Worm (Caenorhabditis elegans) whole organism, L4 larva: ENCODE results near the gene F38B6.2.
A peak's percentile ranks its signal among the peaks of the same experiment; 100 is the strongest.

ENCODE experiments used
- F26F4.8 ChIP-seq: fragments of 200-800 bp; sonication (Bioruptor generic); conservative IDR thresholded peaks from 2 replicates; pipeline ENCODE4 v1.3.6; 2022; ENCODE audit warnings: missing genetic modification characterization, missing compliant biosample characterization
- R02D3.7 ChIP-seq: fragments of 150-350 bp; sonication (generic microtip); optimal IDR thresholded peaks from 3 replicates; lab custom pipeline; 2014; ENCODE audit warnings: missing biosample characterization, missing genetic modification characterization
- Y48G9A.11 ChIP-seq: fragments of 200-800 bp; sonication (Bioruptor generic); IDR thresholded peaks from 2 replicates; pipeline ENCODE4 v1.3.6; 2022; ENCODE audit warnings: missing genetic modification reagents, missing genetic modification characterization, missing compliant biosample characterization
- Y75B8A.6 ChIP-seq: fragments of 200-800 bp; sonication (Bioruptor generic); IDR thresholded peaks from 2 replicates; pipeline ENCODE4 v1.3.6; 2022; ENCODE audit warnings: missing genetic modification reagents, missing genetic modification characterization, missing compliant biosample characterization
- aha-1 ChIP-seq: fragments of 150-350 bp; peaks from one replicate; lab custom pipeline; 2014; ENCODE audit warnings: missing biosample characterization, missing genetic modification characterization
- ceh-20 ChIP-seq: fragments of 200-800 bp; sonication (Bioruptor generic); IDR thresholded peaks from 2 replicates; pipeline ENCODE4 v1.3.6; 2022; ENCODE audit warnings: missing genetic modification reagents, missing genetic modification characterization, missing compliant biosample characterization
- ceh-28 ChIP-seq: fragments of 150-350 bp; optimal IDR thresholded peaks from 2 replicates; lab custom pipeline; 2014; ENCODE audit warnings: missing biosample characterization, missing genetic modification reagents, missing genetic modification characterization
- ceh-32 ChIP-seq: sonication (generic microtip); optimal IDR thresholded peaks from 2 replicates; lab custom pipeline; 2016; ENCODE audit warnings: mild to moderate bottlenecking, missing genetic modification characterization, missing compliant biosample characterization; ENCODE audit not compliant: poor library complexity
- ceh-82 ChIP-seq: sonication (generic microtip); optimal IDR thresholded peaks from 2 replicates; lab custom pipeline; 2017; ENCODE audit warnings: missing biosample characterization, missing genetic modification characterization
- daf-16 ChIP-seq, 3 experiments: sonication (generic microtip); optimal IDR thresholded peaks; 2 replicates each; lab custom pipeline; 2016 to 2017; ENCODE audit warnings: missing genetic modification characterization in 3 of 3, missing genetic modification reagents in 3 of 3, mild to moderate bottlenecking in 2 of 3, missing compliant biosample characterization in 2 of 3, missing biosample characterization in 1 of 3, moderate library complexity in 1 of 3
- dmd-6 ChIP-seq: fragments of 200-800 bp; sonication (Bioruptor generic); IDR thresholded peaks from 2 replicates; pipeline ENCODE4 v1.3.6; 2022; ENCODE audit warnings: missing genetic modification reagents, missing genetic modification characterization, missing compliant biosample characterization
- dmd-9 ChIP-seq: fragments of 200-800 bp; sonication (Bioruptor generic); IDR thresholded peaks from 2 replicates; pipeline ENCODE4 v1.3.6; 2022; ENCODE audit warnings: missing genetic modification reagents, missing genetic modification characterization, missing compliant biosample characterization
- dpl-1 ChIP-seq: fragments of 150-350 bp; optimal IDR thresholded peaks from 2 replicates; lab custom pipeline; 2014; ENCODE audit warnings: missing biosample characterization, missing genetic modification reagents, missing genetic modification characterization
- duxl-1 ChIP-seq: sonication (generic microtip); optimal IDR thresholded peaks from 2 replicates; lab custom pipeline; 2016; ENCODE audit warnings: mild to moderate bottlenecking, missing genetic modification characterization, moderate library complexity, missing compliant biosample characterization; ENCODE audit not compliant: poor library complexity
- dve-1 ChIP-seq: sonication (generic microtip); optimal IDR thresholded peaks from 2 replicates; lab custom pipeline; 2017; ENCODE audit warnings: antibody characterized with exemption, mild to moderate bottlenecking, missing genetic modification characterization, missing compliant biosample characterization; ENCODE audit not compliant: insufficient read depth
- hlh-11 ChIP-seq: fragments of 200-800 bp; sonication (Bioruptor generic); optimal IDR thresholded peaks from 2 replicates; lab custom pipeline; 2018; ENCODE audit warnings: mild to moderate bottlenecking, missing genetic modification characterization, missing compliant biosample characterization
- hlh-30 ChIP-seq: sonication (generic microtip); optimal IDR thresholded peaks from 2 replicates; lab custom pipeline; 2017; ENCODE audit warnings: antibody characterized with exemption, mild to moderate bottlenecking, missing genetic modification characterization, missing compliant biosample characterization; ENCODE audit not compliant: insufficient read depth
- jun-1 ChIP-seq: fragments of 150-350 bp; optimal IDR thresholded peaks from 2 replicates; lab custom pipeline; 2014; ENCODE audit warnings: missing biosample characterization, missing genetic modification reagents, missing genetic modification characterization
- lim-7 ChIP-seq: fragments of 200-800 bp; sonication (Bioruptor generic); IDR thresholded peaks from 2 replicates; pipeline ENCODE4 v1.3.6; 2022; ENCODE audit warnings: missing genetic modification characterization, missing compliant biosample characterization
- lsy-2 ChIP-seq, 2 experiments: fragments of 150-350 bp in 1 of 2; sonication (generic microtip) in 1 of 2; optimal IDR thresholded peaks; 2 replicates each; lab custom pipeline; 2014 to 2017; ENCODE audit warnings: missing biosample characterization in 2 of 2, missing genetic modification characterization in 2 of 2
- madf-9 ChIP-seq: fragments of 200-800 bp; sonication (Bioruptor generic); conservative IDR thresholded peaks from 2 replicates; pipeline ENCODE4 v1.3.6; 2022; ENCODE audit warnings: missing genetic modification reagents, missing genetic modification characterization, missing compliant biosample characterization
- mdl-1 ChIP-seq, 2 experiments: fragments of 150-350 bp in 1 of 2; sonication (generic microtip) in 1 of 2; optimal IDR thresholded peaks; 2 replicates each; lab custom pipeline; 2014 to 2017; ENCODE audit warnings: missing biosample characterization in 2 of 2, missing genetic modification characterization in 2 of 2
- mdt-29 ChIP-seq: fragments of 200-800 bp; sonication (Bioruptor generic); IDR thresholded peaks from 2 replicates; pipeline ENCODE4 v1.3.6; 2022; ENCODE audit warnings: missing genetic modification reagents, missing genetic modification characterization, missing compliant biosample characterization
- mep-1 ChIP-seq: fragments of 150-350 bp; sonication (generic microtip); optimal IDR thresholded peaks from 3 replicates; lab custom pipeline; 2014; ENCODE audit warnings: missing biosample characterization, missing genetic modification characterization
- mes-2 ChIP-seq: sonication (generic microtip); optimal IDR thresholded peaks from 2 replicates; lab custom pipeline; 2016; ENCODE audit warnings: missing genotype, mild to moderate bottlenecking, missing genetic modification characterization, missing compliant biosample characterization; ENCODE audit not compliant: poor library complexity, severe bottlenecking
- mxl-2 ChIP-seq: fragments of 200-800 bp; sonication (Bioruptor generic); conservative IDR thresholded peaks from 2 replicates; pipeline ENCODE4 v1.3.6; 2022; ENCODE audit warnings: missing genetic modification reagents, missing genetic modification characterization, missing compliant biosample characterization
- mxl-3 ChIP-seq: fragments of 200-800 bp; sonication (Bioruptor generic); optimal IDR thresholded peaks from 2 replicates; lab custom pipeline; 2018; ENCODE audit warnings: mild to moderate bottlenecking, missing genetic modification characterization, missing compliant biosample characterization
- nhr-10 ChIP-seq: fragments of 150-350 bp; optimal IDR thresholded peaks from 2 replicates; lab custom pipeline; 2014; ENCODE audit warnings: missing biosample characterization, missing genetic modification characterization
- nhr-11 ChIP-seq: fragments of 150-350 bp; optimal IDR thresholded peaks from 2 replicates; lab custom pipeline; 2014; ENCODE audit warnings: missing biosample characterization, missing genetic modification characterization
- nhr-25 ChIP-seq: sonication (generic microtip); optimal IDR thresholded peaks from 2 replicates; lab custom pipeline; 2017; ENCODE audit warnings: missing genetic modification characterization, mild to moderate bottlenecking, missing compliant biosample characterization, antibody characterized with exemption, moderate library complexity, borderline replicate concordance; ENCODE audit not compliant: insufficient read depth
- nhr-28 ChIP-seq: fragments of 150-350 bp; optimal IDR thresholded peaks from 2 replicates; lab custom pipeline; 2014; ENCODE audit warnings: missing biosample characterization, missing genetic modification characterization
- nhr-42 ChIP-seq: fragments of 200-800 bp; sonication (Bioruptor generic); IDR thresholded peaks from 2 replicates; pipeline ENCODE4 v1.3.6; 2022; ENCODE audit warnings: missing genetic modification characterization, missing compliant biosample characterization
- nhr-48 ChIP-seq: sonication (generic microtip); optimal IDR thresholded peaks from 2 replicates; lab custom pipeline; 2016; ENCODE audit warnings: mild to moderate bottlenecking, missing genetic modification characterization, missing compliant biosample characterization
- nhr-76 ChIP-seq: fragments of 150-350 bp; optimal IDR thresholded peaks from 2 replicates; lab custom pipeline; 2014; ENCODE audit warnings: missing biosample characterization, missing genetic modification characterization
- nhr-77 ChIP-seq: fragments of 150-350 bp; optimal IDR thresholded peaks from 2 replicates; lab custom pipeline; 2014; ENCODE audit warnings: missing biosample characterization, missing genetic modification characterization
- pha-4 ChIP-seq, 2 experiments: fragments of 150-350 bp in 1 of 2; fragments of 200-800 bp in 1 of 2; sonication (Bioruptor generic) in 1 of 2; IDR thresholded peaks in 1 of 2; optimal IDR thresholded peaks in 1 of 2; 2 replicates each; pipeline versions ENCODE4 v1.3.6 to Lab custom; 2014 to 2022; ENCODE audit warnings: missing genetic modification characterization in 2 of 2, missing genetic modification reagents in 2 of 2, missing biosample characterization in 1 of 2, missing compliant biosample characterization in 1 of 2
- php-3 ChIP-seq: fragments of 200-800 bp; sonication (Bioruptor generic); IDR thresholded peaks from 2 replicates; pipeline ENCODE4 v1.3.6; 2022; ENCODE audit warnings: missing genetic modification reagents, missing genetic modification characterization, missing compliant biosample characterization
- pqm-1 ChIP-seq: sonication (generic microtip); optimal IDR thresholded peaks from 2 replicates; lab custom pipeline; 2017; ENCODE audit warnings: missing biosample characterization, missing genetic modification characterization
- snpc-4 ChIP-seq: fragments of 150-350 bp; optimal IDR thresholded peaks from 2 replicates; lab custom pipeline; 2014; ENCODE audit warnings: missing biosample characterization, missing genetic modification characterization
- spr-1 ChIP-seq: sonication (generic microtip); optimal IDR thresholded peaks from 2 replicates; lab custom pipeline; 2016; ENCODE audit warnings: mild to moderate bottlenecking, missing genetic modification characterization, missing compliant biosample characterization
- unc-130 ChIP-seq: sonication (generic microtip); optimal IDR thresholded peaks from 2 replicates; lab custom pipeline; 2016; ENCODE audit warnings: missing genetic modification reagents, missing genetic modification characterization, missing compliant biosample characterization
- unc-39 ChIP-seq: sonication (generic microtip); optimal IDR thresholded peaks from 2 replicates; lab custom pipeline; 2017; ENCODE audit warnings: missing biosample characterization, missing genetic modification characterization
- unc-62 ChIP-seq, 3 experiments: fragments of 150-350 bp in 1 of 3; sonication (generic microtip); optimal IDR thresholded peaks in 2 of 3; peaks in 1 of 3; 1 replicate in 1 of 3; 2 replicates in 2 of 3; lab custom pipeline; 2014 to 2017; ENCODE audit warnings: missing biosample characterization in 3 of 3, missing genetic modification characterization in 3 of 3, missing genetic modification reagents in 3 of 3, missing genotype in 1 of 3
- zip-11 ChIP-seq: fragments of 200-800 bp; sonication (Bioruptor generic); IDR thresholded peaks from 2 replicates; pipeline ENCODE4 v1.3.6; 2022; ENCODE audit warnings: missing genetic modification characterization, missing compliant biosample characterization

Gene F38B6.2

ce11 chrX:6742011-6742683 is 43.8 kb downstream of the F38B6.2 start, which contains the start of gene mdl-1 (continued):
- peak; percentile 27; the same call in 1 of the 2 replicates for TF ChIP-seq lim-7 (GFP tag; lab: Robert Waterston, UW)
- peak; percentile 100 for TF ChIP-seq aha-1 (tag; lab: Kevin White, UChicago)
- peak; percentile 85 for TF ChIP-seq nhr-42 (GFP tag; lab: Robert Waterston, UW)
- TF ChIP-seq nhr-25 = peak; percentile 96
- TF ChIP-seq zip-11 = no peak

- TF ChIP-seq nhr-28 (tag; lab: Kevin White, UChicago) = peak; percentile 80
- no peak for TF ChIP-seq zip-11
- no peak for TF ChIP-seq pqm-1
- peak; percentile 89 for TF ChIP-seq nhr-10
- TF ChIP-seq pha-4 (GFP tag; IDR thresholded peaks at IDR 0.05; lab: Robert Waterston, UW) = 0 out of 2 replicates have a peak, but pooled peaks have one; percentile 34
- TF ChIP-seq pha-4 (tag; optimal IDR thresholded peaks at IDR 0.05; lab: Kevin White, UChicago) = no peak
- TF ChIP-seq duxl-1 (tag; lab: Kevin White, UChicago) = peak; percentile 24
- no peak for TF ChIP-seq snpc-4 (tag; lab: Kevin White, UChicago)
- no peak for TF ChIP-seq nhr-25
- TF ChIP-seq ceh-20 (GFP tag; lab: Robert Waterston, UW) = no peak
- TF ChIP-seq unc-130 (GFP tag; lab: Kevin White, UChicago) = no peak
- peak; percentile 39 for TF ChIP-seq nhr-77 (tag; lab: Kevin White, UChicago)
- 0 out of 2 replicates have a peak, but pooled peaks have one; percentile 4 for TF ChIP-seq mdt-29 (GFP tag; lab: Robert Waterston, UW)
- TF ChIP-seq nhr-76 (tag; lab: Kevin White, UChicago) = peak; percentile 59
- TF ChIP-seq daf-16 (GFP tag; optimal IDR thresholded peaks at IDR 0.05; lab: Kevin White, UChicago) = no peak
- peak; percentile 69 for TF ChIP-seq daf-16 (tag; optimal IDR thresholded peaks at IDR 0.05; lab: Kevin White, UChicago)
- TF ChIP-seq Y48G9A.11 (GFP tag; lab: Robert Waterston, UW) = no peak
- peak; percentile 23 for TF ChIP-seq jun-1 (tag; lab: Kevin White, UChicago)
- TF ChIP-seq dpl-1 (GFP tag; lab: Kevin White, UChicago) = peak; percentile 23
- TF ChIP-seq spr-1 = no peak
- TF ChIP-seq unc-62 (GFP tag; optimal IDR thresholded peaks at IDR 0.05 in 1 of 2; lab: Kevin White, UChicago) = peak in 1 of 2 experiments; percentile 98
- no peak for TF ChIP-seq unc-62 (tag; optimal IDR thresholded peaks at IDR 0.05; lab: Kevin White, UChicago)
- TF ChIP-seq ceh-82 (tag; lab: Kevin White, UChicago) = no peak
- peak; percentile 80 for TF ChIP-seq mxl-3
- peak; percentile 95 for TF ChIP-seq mxl-2 (GFP tag; lab: Robert Waterston, UW)
- TF ChIP-seq nhr-48 = peak; percentile 31
- TF ChIP-seq dmd-9 (GFP tag; lab: Robert Waterston, UW) = no peak
- peak; percentile 27; the same call in 1 of the 2 replicates for TF ChIP-seq php-3
- TF ChIP-seq hlh-30 (tag; lab: Kevin White, UChicago) = peak; percentile 86
- TF ChIP-seq mep-1 = peak; percentile 65
- no peak for TF ChIP-seq R02D3.7 (tag; lab: Kevin White, UChicago)
- peak; percentile 91 for TF ChIP-seq dmd-6 (GFP tag; lab: Robert Waterston, UW)
- TF ChIP-seq ceh-32 (tag; lab: Kevin White, UChicago) = no peak
- peak; percentile 82 for TF ChIP-seq hlh-11 (tag; lab: Kevin White, UChicago)
- no peak for TF ChIP-seq lim-7 (GFP tag; lab: Robert Waterston, UW)
- TF ChIP-seq dve-1 (tag; lab: Kevin White, UChicago) = peak; percentile 82
- TF ChIP-seq madf-9 (GFP tag; lab: Robert Waterston, UW) = no peak
- peak in 1 of 2 experiments; percentile 100 for TF ChIP-seq mdl-1 (tag; optimal IDR thresholded peaks at IDR 0.05; lab: Kevin White, UChicago)
- TF ChIP-seq aha-1 (tag; lab: Kevin White, UChicago) = peak; percentile 17
- peak; percentile 43 to 67 for TF ChIP-seq lsy-2 (tag; optimal IDR thresholded peaks at IDR 0.05; lab: Kevin White, UChicago)
- peak; percentile 4; the same call in 1 of the 2 replicates for TF ChIP-seq Y75B8A.6
- peak; percentile 32 for TF ChIP-seq mes-2
- TF ChIP-seq unc-39 (tag; lab: Kevin White, UChicago) = no peak
- TF ChIP-seq ceh-28 = no peak
- peak; percentile 72 for TF ChIP-seq nhr-11 (tag; lab: Kevin White, UChicago)
- TF ChIP-seq F26F4.8 = no peak
These were observed 44.6 kb downstream of the F38B6.2 start for ce11 chrX:6742891-6743290.
